Fruit fly (Drosophila melanogaster) whole organism, wandering third instar larva: ENCODE measurements around the gene PPP4R2r.

Experiments
- Hr78 ChIP-seq: fragments of >200 bp; optimal IDR thresholded peaks from 2 replicates; lab custom pipeline; 2017; ENCODE audit warnings: missing biosample characterization, missing genetic modification characterization
- Myc ChIP-seq: fragments of >200 bp; optimal IDR thresholded peaks from 2 replicates; lab custom pipeline; 2017
- Vsx2 ChIP-seq: fragments of 200-300, 225-300 bp; sonication (Bioruptor generic); optimal IDR thresholded peaks from 2 replicates; lab custom pipeline; 2018; ENCODE audit warnings: missing biosample characterization, missing genetic modification characterization; ENCODE audit not compliant: partially characterized antibody
- dsf ChIP-seq: sonication (Bioruptor generic); optimal IDR thresholded peaks from 2 replicates; lab custom pipeline; 2016; ENCODE audit warnings: missing biosample characterization, missing genetic modification characterization, borderline replicate concordance
- foxo ChIP-seq, 2 experiments: fragments of 200-800 bp; sonication (Bioruptor generic); optimal IDR thresholded peaks; 2 replicates in 1 of 2; 3 replicates in 1 of 2; lab custom pipeline; 2016 to 2017; ENCODE audit warnings: missing biosample characterization in 2 of 2, missing genetic modification characterization in 2 of 2
- h ChIP-seq: fragments of 200-800 bp; sonication (Bioruptor generic); optimal IDR thresholded peaks from 3 replicates; lab custom pipeline; 2016; ENCODE audit warnings: missing biosample characterization, mild to moderate bottlenecking, missing genetic modification characterization

DNA sequence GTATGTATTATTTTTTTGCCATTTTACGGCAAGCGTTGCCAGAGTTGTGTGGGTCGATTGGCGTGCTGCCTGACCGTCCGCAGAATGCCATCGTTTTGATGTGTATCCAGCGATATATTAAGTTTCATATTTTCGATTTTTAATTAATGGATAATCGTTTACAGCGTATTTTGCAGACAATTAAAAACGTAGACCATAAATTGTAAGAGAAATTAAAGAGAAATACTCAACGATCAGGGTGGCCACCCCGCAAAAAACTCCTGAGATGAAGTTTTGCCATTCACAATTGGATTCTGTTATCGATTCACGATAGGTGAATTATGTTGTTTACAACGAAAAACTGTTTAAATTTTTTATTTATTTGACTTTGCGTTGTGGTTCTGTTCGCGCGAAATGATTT is 4.0 kb upstream of the PPP4R2r start, which contains the start of gene nocte:
- TF ChIP-seq Myc (lab: Kevin White, UChicago) (no peak), dsf (GFP tag; lab: Kevin White, UChicago) (no peak), foxo (GFP tag; optimal IDR thresholded peaks at IDR 0.05; lab: Kevin White, UChicago) (peak in 1 of 2 experiments; percentile 32), h (GFP tag; lab: Kevin White, UChicago) (no peak), Hr78 (GFP tag; lab: Kevin White, UChicago) (no peak), Vsx2 (no peak)
